Worm (Caenorhabditis elegans) whole organism, L4/young adult: ENCODE measurements around the gene F53C11.9.

ENCODE experiments used
- W03F9.2 ChIP-seq: fragments of 150-350 bp; optimal IDR thresholded peaks from 2 replicates; lab custom pipeline; 2014; ENCODE audit warnings: missing biosample characterization, missing genetic modification characterization
- dao-5 ChIP-seq: sonication (generic microtip); optimal IDR thresholded peaks from 2 replicates; lab custom pipeline; 2016; ENCODE audit warnings: missing genotype, missing genetic modification characterization, moderate library complexity, missing compliant biosample characterization
- him-1 ChIP-seq: sonication (generic microtip); optimal IDR thresholded peaks from 2 replicates; lab custom pipeline; 2016; ENCODE audit warnings: missing genotype, missing genetic modification reagents, missing genetic modification characterization, missing compliant biosample characterization

Gene F53C11.9

ce11 chrV:13768388-13768787, 9.4 kb upstream of the F53C11.9 start, which contains the start of gene F20G2.3:
TSS of gene F20G2.3 (minus strand) at chrV:13768488.
- no peak for TF ChIP-seq W03F9.2 (tag; lab: Kevin White, UChicago)
- no peak for TF ChIP-seq dao-5 (tag; lab: Kevin White, UChicago)
- no peak for TF ChIP-seq him-1 (tag; lab: Kevin White, UChicago)

ce11 chrV:13768941-13769436, 8.8 kb upstream of the F53C11.9 start, which contains the start of gene nas-24:
TSS of gene nas-24 (plus strand) at chrV:13769386.
- TF ChIP-seq him-1 (tag; lab: Kevin White, UChicago) = no peak

ce11 chrV:13771209-13771608, 6.6 kb upstream of the F53C11.9 start, which contains the start of gene F20G2.5:
TSS of gene F20G2.5 (plus strand) at chrV:13771509.
- TF ChIP-seq him-1 (tag; lab: Kevin White, UChicago) = no peak
- no peak for TF ChIP-seq dao-5 (tag; lab: Kevin White, UChicago)
- TF ChIP-seq W03F9.2 (tag; lab: Kevin White, UChicago) = no peak

ce11 chrV:13775529-13775928, 2.3 kb upstream of the F53C11.9 start, which contains the start of gene F53C11.1:
TSS of gene F53C11.1 (plus strand) at chrV:13775796.
- no peak for TF ChIP-seq dao-5 (tag; lab: Kevin White, UChicago)
- no peak for TF ChIP-seq him-1 (tag; lab: Kevin White, UChicago)
- TF ChIP-seq W03F9.2 (tag; lab: Kevin White, UChicago) = no peak

- TF ChIP-seq him-1 (tag; lab: Kevin White, UChicago) = no peak
- TF ChIP-seq W03F9.2 (tag; lab: Kevin White, UChicago) = no peak
- no peak for TF ChIP-seq dao-5 (tag; lab: Kevin White, UChicago)
Measured at ce11 chrV:13780902-13781301, 3.1 kb downstream of the F53C11.9 start.

ce11 chrV:13782190-13782589, 4.4 kb downstream of the F53C11.9 start, which contains the start of gene decr-1.1:
TSS of gene decr-1.1 (plus strand) at chrV:13782399.
- TF ChIP-seq W03F9.2 (tag; lab: Kevin White, UChicago) = no peak
- TF ChIP-seq him-1 (tag; lab: Kevin White, UChicago) = no peak
- no peak for TF ChIP-seq dao-5 (tag; lab: Kevin White, UChicago)

ce11 chrV:13785767-13786166, 8.0 kb downstream of the F53C11.9 start:
- TF ChIP-seq him-1 (tag; lab: Kevin White, UChicago) (no peak), W03F9.2 (tag; lab: Kevin White, UChicago) (no peak), dao-5 (tag; lab: Kevin White, UChicago) (no peak)

ce11 chrV:13787225-13787898, 9.5 kb downstream of the F53C11.9 start, which contains the start of the genes F53C11.4 and F53C11.5:
TSS of gene F53C11.4 (minus strand) at chrV:13787352.
TSS of gene F53C11.5 (plus strand) at chrV:13787549.
- TF ChIP-seq dao-5 (tag; lab: Kevin White, UChicago) (no peak), W03F9.2 (tag; lab: Kevin White, UChicago) (peak; percentile 3), him-1 (tag; lab: Kevin White, UChicago) (no peak)

ce11 chrV:13787948-13788681, 10.3 kb downstream of the F53C11.9 start:
- TF ChIP-seq him-1 (tag; lab: Kevin White, UChicago) = no peak
- TF ChIP-seq W03F9.2 (tag; lab: Kevin White, UChicago) = no peak
- no peak for TF ChIP-seq dao-5 (tag; lab: Kevin White, UChicago)

- no peak for TF ChIP-seq dao-5 (tag; lab: Kevin White, UChicago)
- peak; percentile 84 for TF ChIP-seq W03F9.2 (tag; lab: Kevin White, UChicago)
- TF ChIP-seq him-1 (tag; lab: Kevin White, UChicago) = peak; percentile 58
Measured at ce11 chrV:13789362-13789761, 11.5 kb downstream of the F53C11.9 start.

- TF ChIP-seq W03F9.2 (tag; lab: Kevin White, UChicago) = no peak
- no peak for TF ChIP-seq dao-5 (tag; lab: Kevin White, UChicago)
- TF ChIP-seq him-1 (tag; lab: Kevin White, UChicago) = no peak
Measured at ce11 chrV:13790117-13790516, 12.3 kb downstream of the F53C11.9 start.

- TF ChIP-seq dao-5 (tag; lab: Kevin White, UChicago) = no peak
- TF ChIP-seq W03F9.2 (tag; lab: Kevin White, UChicago) = no peak
Measured at ce11 chrV:13790557-13790956, 12.7 kb downstream of the F53C11.9 start.

- TF ChIP-seq him-1 (tag; lab: Kevin White, UChicago) = no peak
- no peak for TF ChIP-seq W03F9.2 (tag; lab: Kevin White, UChicago)
- TF ChIP-seq dao-5 (tag; lab: Kevin White, UChicago) = no peak
Measured at ce11 chrV:13794046-13794445, 16.2 kb downstream of the F53C11.9 start.
